Worm (Caenorhabditis elegans): ENCODE results near the gene ZK470.2.

Gene ZK470.2

ce11 chrX:4193080-4193479 is 58.1 kb downstream of the ZK470.2 start (continued):
- no peak for TF ChIP-seq ets-4 (GFP tag; optimal IDR thresholded peaks at IDR 0.05)
- TF ChIP-seq nfyb-1 (GFP tag; IDR thresholded peaks at IDR 0.05) = peak; percentile 44; the same call in 1 of the 2 replicates
- TF ChIP-seq fkh-3 (tag; optimal IDR thresholded peaks at IDR 0.05) = peak; percentile 60
- no peak for TF ChIP-seq aptf-2 (GFP tag; conservative IDR thresholded peaks at IDR 0.05)
- TF ChIP-seq unc-62 (GFP tag; optimal IDR thresholded peaks at IDR 0.05) = no peak
- TF ChIP-seq efl-1 (GFP tag; optimal IDR thresholded peaks at IDR 0.05) = no peak
- TF ChIP-seq B0035.1 (tag; optimal IDR thresholded peaks at IDR 0.05) = peak; percentile 48
- TF ChIP-seq ztf-25 (GFP tag; IDR thresholded peaks at IDR 0.05) = no peak
- no peak for TF ChIP-seq mel-28 (tag; optimal IDR thresholded peaks at IDR 0.05; ENCODE audit: borderline replicate concordance)
- TF ChIP-seq ztf-26 (tag; optimal IDR thresholded peaks at IDR 0.05) = peak; percentile 11
- no peak for TF ChIP-seq xnd-1 (tag; optimal IDR thresholded peaks at IDR 0.05)
- TF ChIP-seq let-607 (tag; optimal IDR thresholded peaks at IDR 0.05) = peak in 1 of 2 experiments; percentile 61
- peak; percentile 90 for TF ChIP-seq repo-1 (tag; optimal IDR thresholded peaks at IDR 0.05)
- TF ChIP-seq ceh-79 (tag; optimal IDR thresholded peaks at IDR 0.05) = no peak
- TF ChIP-seq B0336.3 (GFP tag; IDR thresholded peaks at IDR 0.05) = peak; percentile 45; the same call in 1 of the 2 replicates
- TF ChIP-seq madf-10 (tag; optimal IDR thresholded peaks at IDR 0.05) = peak; percentile 36
- TF ChIP-seq Y53G8AR.9 (GFP tag; conservative IDR thresholded peaks at IDR 0.05) = no peak
- TF ChIP-seq snpc-4 (GFP tag; optimal IDR thresholded peaks at IDR 0.05) = no peak
- peak in 1 of 4 experiments; percentile 17 for TF ChIP-seq snpc-4 (tag; optimal IDR thresholded peaks at IDR 0.05)
- no peak for TF ChIP-seq him-1 (tag; optimal IDR thresholded peaks at IDR 0.05)
- TF ChIP-seq gei-17 (GFP tag; optimal IDR thresholded peaks at IDR 0.05) = peak; percentile 23
- no peak for TF ChIP-seq K11D2.4 (GFP tag; IDR thresholded peaks at IDR 0.05)
- peak; percentile 29 for TF ChIP-seq ZK185.1 (tag; optimal IDR thresholded peaks at IDR 0.05; ENCODE audit: poor library complexity, severe bottlenecking)
- peak; percentile 36 for TF ChIP-seq atf-7 (tag; optimal IDR thresholded peaks at IDR 0.05)
- no peak for TF ChIP-seq ztf-6 (GFP tag; IDR thresholded peaks at IDR 0.05)
- no peak for TF ChIP-seq snpc-1.1 (tag; optimal IDR thresholded peaks at IDR 0.05; ENCODE audit: insufficient read depth)

- TF ChIP-seq rec-8 (tag; optimal IDR thresholded peaks at IDR 0.05) (no peak), aptf-3 (GFP tag; IDR thresholded peaks at IDR 0.05) (no peak), pbrm-1 (GFP tag; IDR thresholded peaks at IDR 0.05) (no peak), lsy-27 (tag; optimal IDR thresholded peaks at IDR 0.05; ENCODE audit: borderline replicate concordance, insufficient read depth) (no peak), him-1 (tag; optimal IDR thresholded peaks at IDR 0.05) (no peak), hlh-12 (tag; optimal IDR thresholded peaks at IDR 0.05) (no peak), F33H1.4 (GFP tag; IDR thresholded peaks at IDR 0.05) (no peak), nhr-179 (tag; optimal IDR thresholded peaks at IDR 0.05) (no peak), ceh-91 (GFP tag; IDR thresholded peaks at IDR 0.05) (no peak), atf-7 (tag; optimal IDR thresholded peaks at IDR 0.05) (no peak), repo-1 (tag; optimal IDR thresholded peaks at IDR 0.05) (no peak), aptf-2 (GFP tag; conservative IDR thresholded peaks at IDR 0.05) (no peak)
These were observed 61.5 kb downstream of the ZK470.2 start, which contains the start of gene F20B6.4 for ce11 chrX:4196431-4196830. Gene F20B6.4 (minus strand): TSS chrX:4196531.

Measured in whole organism, young adult.